Worm (Caenorhabditis elegans) whole organism, L2 larva: ENCODE results near the gene nhr-246.

Experiments
- F13H6.1 ChIP-seq: sonication (generic microtip); optimal IDR thresholded peaks from 2 replicates; lab custom pipeline; 2016; ENCODE audit warnings: missing genetic modification characterization, missing compliant biosample characterization
- Y55F3AM.14 ChIP-seq: fragments of 200-800 bp; sonication (Bioruptor generic); optimal IDR thresholded peaks from 2 replicates; lab custom pipeline; 2018; ENCODE audit warnings: mild to moderate bottlenecking, missing genetic modification characterization, missing compliant biosample characterization
- ZK546.5 ChIP-seq: sonication (generic microtip); optimal IDR thresholded peaks from 2 replicates; lab custom pipeline; 2017; ENCODE audit warnings: missing biosample characterization, missing genetic modification characterization
- alr-1 ChIP-seq: fragments of 150-350 bp; optimal IDR thresholded peaks from 2 replicates; lab custom pipeline; 2014; ENCODE audit warnings: missing biosample characterization, missing genetic modification characterization
- ama-1 ChIP-seq: fragments of 150-350 bp; optimal IDR thresholded peaks from 2 replicates; lab custom pipeline; 2018; ENCODE audit warnings: inconsistent platforms
- ceh-16 ChIP-seq: fragments of 150-350 bp; optimal IDR thresholded peaks from 2 replicates; lab custom pipeline; 2014; ENCODE audit warnings: missing biosample characterization, missing genetic modification characterization
- ceh-82 ChIP-seq: fragments of 150-350 bp; optimal IDR thresholded peaks from 2 replicates; lab custom pipeline; 2014; ENCODE audit warnings: missing biosample characterization, missing genetic modification characterization
- egl-27 ChIP-seq: sonication (generic microtip); optimal IDR thresholded peaks from 3 replicates; lab custom pipeline; 2017; ENCODE audit warnings: missing biosample characterization, missing genetic modification reagents, missing genetic modification characterization
- elt-1 ChIP-seq: fragments of 150-350 bp; optimal IDR thresholded peaks from 2 replicates; lab custom pipeline; 2014; ENCODE audit warnings: missing biosample characterization, missing genetic modification characterization
- fos-1 ChIP-seq: fragments of 150-350 bp; optimal IDR thresholded peaks from 2 replicates; lab custom pipeline; 2014; ENCODE audit warnings: missing biosample characterization, missing genetic modification characterization
- gmeb-1 ChIP-seq: fragments of 150-350 bp; optimal IDR thresholded peaks from 2 replicates; lab custom pipeline; 2014; ENCODE audit warnings: missing biosample characterization, missing genetic modification characterization
- lin-13 ChIP-seq: fragments of 150-350 bp; optimal IDR thresholded peaks from 2 replicates; lab custom pipeline; 2014; ENCODE audit warnings: missing biosample characterization, missing genetic modification reagents, missing genetic modification characterization
- lin-39 ChIP-seq: fragments of 150-350 bp; optimal IDR thresholded peaks from 2 replicates; lab custom pipeline; 2014; ENCODE audit warnings: missing biosample characterization, missing genetic modification reagents, missing genetic modification characterization
- lsy-2 ChIP-seq, 2 experiments: fragments of 150-350 bp in 1 of 2; sonication (generic microtip) in 1 of 2; optimal IDR thresholded peaks; 2 replicates each; lab custom pipeline; 2014 to 2017; ENCODE audit warnings: missing biosample characterization in 2 of 2, missing genetic modification characterization in 2 of 2
- mab-5 ChIP-seq: fragments of 150-350 bp; optimal IDR thresholded peaks from 2 replicates; lab custom pipeline; 2014; ENCODE audit warnings: missing biosample characterization, missing genetic modification characterization
- mbf-1 ChIP-seq: sonication (generic microtip); optimal IDR thresholded peaks from 2 replicates; lab custom pipeline; 2017; ENCODE audit warnings: missing biosample characterization, missing genetic modification characterization
- mdl-1 ChIP-seq, 2 experiments: fragments of 150-350 bp in 1 of 2; sonication (generic microtip) in 1 of 2; optimal IDR thresholded peaks; 2 replicates each; lab custom pipeline; 2017; ENCODE audit warnings: missing biosample characterization in 2 of 2, missing genetic modification characterization in 2 of 2
- nhr-10 ChIP-seq: sonication (generic microtip); optimal IDR thresholded peaks from 2 replicates; lab custom pipeline; 2017; ENCODE audit warnings: missing biosample characterization, missing genetic modification characterization
- nhr-11 ChIP-seq: fragments of 150-350 bp; optimal IDR thresholded peaks from 2 replicates; lab custom pipeline; 2014; ENCODE audit warnings: missing biosample characterization, missing genetic modification characterization
- nhr-12 ChIP-seq: fragments of 150-350 bp; optimal IDR thresholded peaks from 2 replicates; lab custom pipeline; 2014; ENCODE audit warnings: missing biosample characterization, missing genetic modification characterization
- nhr-23 ChIP-seq: fragments of 150-350 bp; optimal IDR thresholded peaks from 2 replicates; lab custom pipeline; 2014; ENCODE audit warnings: missing biosample characterization, missing genetic modification reagents, missing genetic modification characterization
- nhr-237 ChIP-seq: fragments of 150-350 bp; optimal IDR thresholded peaks from 2 replicates; lab custom pipeline; 2014; ENCODE audit warnings: missing biosample characterization, missing genetic modification characterization
- nhr-77 ChIP-seq: fragments of 150-350 bp; optimal IDR thresholded peaks from 2 replicates; lab custom pipeline; 2014; ENCODE audit warnings: missing biosample characterization, missing genetic modification characterization
- peb-1 ChIP-seq: fragments of 150-350 bp; optimal IDR thresholded peaks from 2 replicates; lab custom pipeline; 2014; ENCODE audit warnings: missing biosample characterization, missing genetic modification characterization
- sem-4 ChIP-seq: fragments of 150-350 bp; optimal IDR thresholded peaks from 2 replicates; lab custom pipeline; 2014; ENCODE audit warnings: missing biosample characterization, missing genetic modification reagents, missing genetic modification characterization
- sma-3 ChIP-seq: sonication (generic microtip); optimal IDR thresholded peaks from 2 replicates; lab custom pipeline; 2016; ENCODE audit warnings: missing genetic modification reagents, missing genetic modification characterization, missing compliant biosample characterization
- snpc-4 ChIP-seq: fragments of 150-350 bp; optimal IDR thresholded peaks from 2 replicates; lab custom pipeline; 2014; ENCODE audit warnings: missing biosample characterization, missing genetic modification characterization
- unc-39 ChIP-seq: fragments of 150-350 bp; optimal IDR thresholded peaks from 2 replicates; lab custom pipeline; 2014; ENCODE audit warnings: missing biosample characterization, missing genetic modification characterization
- unc-55 ChIP-seq: fragments of 150-350 bp; sonication (generic microtip); optimal IDR thresholded peaks from 3 replicates; lab custom pipeline; 2014; ENCODE audit warnings: missing biosample characterization, missing genetic modification reagents, missing genetic modification characterization
- zag-1 ChIP-seq: fragments of 150-350 bp; optimal IDR thresholded peaks from 2 replicates; lab custom pipeline; 2014; ENCODE audit warnings: missing biosample characterization, missing genetic modification characterization
- ztf-11 ChIP-seq: sonication (generic microtip); optimal IDR thresholded peaks from 2 replicates; lab custom pipeline; 2017; ENCODE audit warnings: missing biosample characterization, missing genetic modification characterization
- ztf-4 ChIP-seq: fragments of 150-350 bp; optimal IDR thresholded peaks from 2 replicates; lab custom pipeline; 2014; ENCODE audit warnings: missing biosample characterization, missing genetic modification characterization

nhr-246 gene

ce11 chrV:15315827-15316527 is at the start of gene nhr-246, which contains the start of gene srt-22:
Gene nhr-246, plus strand, starts transcription at chrV:15316477.
Gene srt-22, minus strand, starts transcription at chrV:15315927.
- TF ChIP-seq elt-1 (tag; lab: Kevin White, UChicago) = no peak
- TF ChIP-seq nhr-77 (tag; lab: Kevin White, UChicago) = no peak
- no peak for TF ChIP-seq ceh-82 (tag; lab: Kevin White, UChicago)
- TF ChIP-seq peb-1 (tag; lab: Kevin White, UChicago) = no peak
- no peak for TF ChIP-seq nhr-237 (tag; lab: Kevin White, UChicago)
- TF ChIP-seq F13H6.1 (tag; lab: Kevin White, UChicago) = no peak
- TF ChIP-seq unc-39 (tag; lab: Kevin White, UChicago) = no peak

- no peak for TF ChIP-seq nhr-10 (tag; lab: Kevin White, UChicago)
Measured at ce11 chrV:15267405-15267804, 48.9 kb upstream of the nhr-246 start, which contains the start of gene T10H4.13. Gene T10H4.13, minus strand, starts transcription at chrV:15267505.

DNA sequence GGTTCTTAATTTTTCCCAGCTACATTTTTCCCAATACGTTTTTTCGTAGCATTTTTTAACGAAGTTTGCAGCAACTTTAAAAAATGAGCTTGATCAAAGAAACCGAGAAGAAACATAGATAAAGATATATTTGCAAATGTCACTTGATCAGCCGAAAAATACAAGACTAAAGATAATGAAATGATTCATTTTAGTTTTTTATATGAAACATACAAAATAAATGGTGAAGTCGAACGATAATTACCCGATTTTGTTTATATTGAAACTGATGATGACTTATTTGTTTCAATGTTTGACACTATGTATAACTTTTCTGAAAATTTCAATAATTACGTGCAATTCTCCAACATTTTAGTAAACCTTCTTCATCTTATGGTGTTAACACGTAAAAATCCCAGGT is 48.0 kb upstream of the nhr-246 start, which contains the start of gene srw-22:
TSS of gene srw-22 (plus strand) at position 301 of the 400 bp plus-strand sequence.
- TF ChIP-seq egl-27 (tag; lab: Kevin White, UChicago) = no peak
- TF ChIP-seq ZK546.5 (tag; lab: Kevin White, UChicago) = no peak

DNA sequence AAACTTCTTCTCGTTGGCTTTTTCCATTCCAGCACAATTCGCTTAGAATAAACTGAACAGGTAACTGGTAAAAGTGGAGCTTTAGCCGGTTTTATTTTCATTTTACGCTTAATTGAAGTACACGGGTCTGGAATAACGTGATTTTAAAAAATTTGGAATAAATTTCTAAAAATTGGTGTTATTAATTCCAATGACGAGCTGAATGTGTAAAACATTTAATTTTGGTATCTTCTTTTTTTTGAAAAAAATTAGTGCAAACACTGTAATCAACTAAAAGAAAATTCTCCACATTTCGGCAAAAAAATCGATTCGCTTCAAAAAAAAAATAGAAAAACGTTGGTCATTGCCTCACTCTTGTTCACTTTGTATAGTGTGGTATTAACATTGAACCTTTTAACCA is 44.0 kb upstream of the nhr-246 start, which contains the start of gene T10H4.4:
TSS of gene T10H4.4 (minus strand) at position 101 of the 400 bp plus-strand sequence.
- TF ChIP-seq zag-1 (tag; lab: Kevin White, UChicago) = no peak
- no peak for TF ChIP-seq mab-5 (tag; lab: Kevin White, UChicago)
- TF ChIP-seq Y55F3AM.14 (GFP tag; lab: Kevin White, UChicago) = no peak
- TF ChIP-seq gmeb-1 (tag; lab: Kevin White, UChicago) = no peak

DNA sequence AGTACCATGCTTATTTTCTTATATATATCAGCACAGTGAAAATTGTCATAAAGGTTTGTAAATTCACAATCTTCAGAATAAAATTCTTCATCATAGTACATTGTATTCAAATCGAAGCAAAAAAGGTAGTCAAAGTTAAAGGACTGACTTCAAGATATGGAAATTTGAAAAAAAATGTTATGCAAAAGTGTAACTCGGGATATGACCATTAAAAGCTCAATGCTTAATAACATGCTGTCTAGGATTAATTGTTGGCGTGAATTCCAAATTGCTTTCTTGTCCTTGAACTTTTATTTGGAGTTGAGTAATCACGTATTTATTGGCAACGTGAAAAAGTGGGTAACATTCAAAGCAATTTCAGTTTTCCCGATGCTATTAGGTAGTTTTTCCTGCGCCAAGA is 41.5 kb upstream of the nhr-246 start, which contains the start of gene srw-16:
TSS of gene srw-16 (minus strand) at position 101 of the 400 bp plus-strand sequence.
- TF ChIP-seq ztf-4 (tag; lab: Kevin White, UChicago) (no peak), ztf-11 (tag; lab: Kevin White, UChicago) (no peak), sem-4 (no peak), nhr-12 (tag; lab: Kevin White, UChicago) (no peak), nhr-11 (tag; lab: Kevin White, UChicago) (no peak), unc-55 (GFP tag; lab: Kevin White, UChicago) (no peak), sma-3 (GFP tag; lab: Kevin White, UChicago) (no peak), lin-13 (GFP tag; lab: Kevin White, UChicago) (no peak), nhr-77 (tag; lab: Kevin White, UChicago) (no peak), ceh-16 (no peak), ama-1 (lab: Kevin White, UChicago) (no peak), snpc-4 (tag; lab: Kevin White, UChicago) (no peak), fos-1 (no peak), lsy-2 (tag; optimal IDR thresholded peaks at IDR 0.05; lab: Kevin White, UChicago) (no peak), alr-1 (no peak), mbf-1 (tag; lab: Kevin White, UChicago) (no peak), nhr-23 (no peak), mab-5 (tag; lab: Kevin White, UChicago) (no peak), nhr-237 (tag; lab: Kevin White, UChicago) (no peak), F13H6.1 (tag; lab: Kevin White, UChicago) (no peak)
- TF ChIP-seq, all 48 proteins: peak for 0

DNA sequence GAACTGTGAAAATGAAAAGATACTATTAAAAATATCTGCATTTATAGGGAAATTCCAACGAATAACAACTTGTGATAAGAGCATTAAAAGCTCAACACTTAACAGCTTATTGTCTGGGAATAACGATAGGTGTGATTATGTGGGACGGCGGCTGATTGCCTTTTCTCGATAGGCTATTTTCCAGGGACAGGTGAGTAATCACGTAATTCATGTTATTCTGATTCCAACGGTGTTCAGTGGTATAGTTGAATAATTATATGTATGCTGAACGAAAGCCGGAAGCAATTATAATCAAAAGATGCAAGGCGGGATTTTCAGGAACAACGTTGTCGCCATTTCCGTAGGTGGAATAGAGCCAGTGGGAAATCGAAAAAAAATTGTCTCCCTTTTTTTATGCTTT is 39.4 kb upstream of the nhr-246 start, which contains the start of gene srw-17:
TSS of gene srw-17 (minus strand) at position 101 of the 400 bp plus-strand sequence.
- TF ChIP-seq lin-39 (tag; lab: Kevin White, UChicago) (no peak), alr-1 (no peak), mdl-1 (tag; optimal IDR thresholded peaks at IDR 0.05; lab: Kevin White, UChicago) (no peak), sem-4 (no peak), lin-13 (GFP tag; lab: Kevin White, UChicago) (no peak), egl-27 (tag; lab: Kevin White, UChicago) (no peak)
